Fruit fly (Drosophila melanogaster): ENCODE measurements around the gene Dhc98D.

DNA sequence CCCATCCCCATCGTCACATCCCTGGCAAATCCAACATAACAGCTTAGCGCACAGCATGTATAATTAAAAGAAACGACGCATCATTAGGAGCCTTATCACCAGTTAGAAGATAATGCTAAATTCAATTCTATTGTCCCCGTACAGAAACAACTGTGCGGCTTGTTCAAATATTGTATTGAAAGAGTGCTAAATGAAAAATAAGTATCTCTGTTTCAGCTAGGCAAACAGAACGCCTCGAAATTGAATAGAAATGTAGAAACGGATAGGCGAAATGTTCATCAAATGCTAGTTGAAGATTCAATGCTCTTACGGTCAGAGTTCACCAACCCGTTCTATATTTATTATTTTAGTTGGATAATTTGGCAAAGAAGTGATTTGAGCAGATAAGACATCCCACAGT, 69.0 kb downstream of the Dhc98D start:
- TF ChIP-seq psq (GFP tag; optimal IDR thresholded peaks at IDR 0.05) (no peak), GATAd (GFP tag; optimal IDR thresholded peaks at IDR 0.05) (no peak), lola (GFP tag; optimal IDR thresholded peaks at IDR 0.05) (no peak), usp (GFP tag; optimal IDR thresholded peaks at IDR 0.05) (no peak), fru (GFP tag; optimal IDR thresholded peaks at IDR 0.05) (no peak), tai (GFP tag; optimal IDR thresholded peaks at IDR 0.05) (no peak), jim (GFP tag; optimal IDR thresholded peaks at IDR 0.05) (no peak), Rel (GFP tag; optimal IDR thresholded peaks at IDR 0.05) (no peak), Rel (tag; optimal IDR thresholded peaks at IDR 0.05) (no peak), OdsH (GFP tag; optimal IDR thresholded peaks at IDR 0.05) (no peak), sv (GFP tag; optimal IDR thresholded peaks at IDR 0.05) (no peak), h (GFP tag; optimal IDR thresholded peaks at IDR 0.05) (no peak), HLH106 (tag; optimal IDR thresholded peaks at IDR 0.05) (no peak)
